Worm (Caenorhabditis elegans) whole organism, early embryonic: ENCODE results near the gene rpl-26.

Source experiments
- aly-1 ChIP-seq: sonication (generic microtip); optimal IDR thresholded peaks from 2 replicates; lab custom pipeline; 2016; ENCODE audit warnings: missing genetic modification characterization, missing compliant biosample characterization
- ama-1 ChIP-seq: fragments of 150-350 bp; optimal IDR thresholded peaks from 2 replicates; lab custom pipeline; 2014
- ceh-36 ChIP-seq: sonication (generic microtip); optimal IDR thresholded peaks from 2 replicates; lab custom pipeline; 2016; ENCODE audit warnings: missing genetic modification characterization, inconsistent platforms, missing compliant biosample characterization
- ets-7 ChIP-seq: sonication (generic microtip); optimal IDR thresholded peaks from 2 replicates; lab custom pipeline; 2016; ENCODE audit warnings: missing genotype, missing genetic modification characterization, missing compliant biosample characterization
- flt-1 ChIP-seq: fragments of 200-800 bp; sonication (Bioruptor generic); IDR thresholded peaks from 2 replicates; pipeline ENCODE4 v1.3.6; 2022; ENCODE audit warnings: missing genetic modification characterization, missing compliant biosample characterization
- hmbx-1 ChIP-seq: sonication (generic microtip); optimal IDR thresholded peaks from 2 replicates; lab custom pipeline; 2016; ENCODE audit warnings: mild to moderate bottlenecking, missing genetic modification characterization, missing compliant biosample characterization
- pes-1 ChIP-seq: fragments of 200-800 bp; sonication (Bioruptor generic); IDR thresholded peaks from 2 replicates; pipeline ENCODE4 v1.3.6; 2022; ENCODE audit warnings: missing genetic modification reagents, missing genetic modification characterization, missing compliant biosample characterization
- scrt-1 ChIP-seq: fragments of 200-800 bp; sonication (Bioruptor generic); IDR thresholded peaks from 2 replicates; pipeline ENCODE4 v1.3.6; 2022; ENCODE audit warnings: missing genetic modification characterization, missing compliant biosample characterization
- sea-1 ChIP-seq: fragments of 200-800 bp; sonication (Bioruptor generic); conservative IDR thresholded peaks from 2 replicates; pipeline ENCODE4 v1.3.6; 2022; ENCODE audit warnings: missing genetic modification characterization, missing compliant biosample characterization
- tbx-37 ChIP-seq: fragments of 200-800 bp; sonication (Bioruptor generic); conservative IDR thresholded peaks from 2 replicates; pipeline ENCODE4 v1.3.6; 2022; ENCODE audit warnings: missing genetic modification reagents, missing genetic modification characterization, missing compliant biosample characterization

ce11 chrII:8599214-8599613, 3.4 kb upstream of the rpl-26 start, which contains the start of gene F28C6.5:
- TF ChIP-seq hmbx-1 (tag; lab: Kevin White, UChicago) (no peak), scrt-1 (GFP tag; lab: Robert Waterston, UW) (no peak), sea-1 (GFP tag; lab: Robert Waterston, UW) (no peak), ama-1 (no peak), flt-1 (no peak), ets-7 (no peak), pes-1 (GFP tag; lab: Robert Waterston, UW) (no peak), tbx-37 (no peak), ceh-36 (tag; lab: Kevin White, UChicago) (no peak), aly-1 (tag; lab: Kevin White, UChicago) (no peak)
